Worm (Caenorhabditis elegans) whole organism, L2 larva: ENCODE data around the gene unc-36.
A peak's percentile ranks its signal among the peaks of the same experiment; 100 is the strongest.

ENCODE experiments used
- F13H6.1 ChIP-seq: sonication (generic microtip); optimal IDR thresholded peaks from 2 replicates; lab custom pipeline; 2016; ENCODE audit warnings: missing genetic modification characterization, missing compliant biosample characterization
- ZK546.5 ChIP-seq: sonication (generic microtip); optimal IDR thresholded peaks from 2 replicates; lab custom pipeline; 2017; ENCODE audit warnings: missing biosample characterization, missing genetic modification characterization
- aly-2 ChIP-seq: fragments of 150-350 bp; optimal IDR thresholded peaks from 2 replicates; lab custom pipeline; 2014; ENCODE audit warnings: missing biosample characterization, missing genetic modification characterization
- ama-1 ChIP-seq: fragments of 150-350 bp; optimal IDR thresholded peaks from 2 replicates; lab custom pipeline; 2018; ENCODE audit warnings: inconsistent platforms
- ceh-16 ChIP-seq: fragments of 150-350 bp; optimal IDR thresholded peaks from 2 replicates; lab custom pipeline; 2014; ENCODE audit warnings: missing biosample characterization, missing genetic modification characterization
- ceh-82 ChIP-seq: fragments of 150-350 bp; optimal IDR thresholded peaks from 2 replicates; lab custom pipeline; 2014; ENCODE audit warnings: missing biosample characterization, missing genetic modification characterization
- crh-2 ChIP-seq: sonication (generic microtip); optimal IDR thresholded peaks from 2 replicates; lab custom pipeline; 2017; ENCODE audit warnings: missing biosample characterization, missing genetic modification characterization
- dmd-4 ChIP-seq: sonication (generic microtip); optimal IDR thresholded peaks from 2 replicates; lab custom pipeline; 2017; ENCODE audit warnings: missing biosample characterization, missing genetic modification characterization
- egl-27 ChIP-seq: sonication (generic microtip); optimal IDR thresholded peaks from 3 replicates; lab custom pipeline; 2017; ENCODE audit warnings: missing biosample characterization, missing genetic modification reagents, missing genetic modification characterization
- elt-3 ChIP-seq: sonication (generic microtip); optimal IDR thresholded peaks from 2 replicates; lab custom pipeline; 2017; ENCODE audit warnings: missing biosample characterization, missing genetic modification characterization
- gmeb-1 ChIP-seq: fragments of 150-350 bp; optimal IDR thresholded peaks from 2 replicates; lab custom pipeline; 2014; ENCODE audit warnings: missing biosample characterization, missing genetic modification characterization
- lin-11 ChIP-seq: fragments of 150-350 bp; sonication (generic microtip); optimal IDR thresholded peaks from 2 replicates; lab custom pipeline; 2014; ENCODE audit warnings: missing biosample characterization, missing genetic modification characterization, inconsistent platforms, mixed read lengths
- lin-13 ChIP-seq: fragments of 150-350 bp; optimal IDR thresholded peaks from 2 replicates; lab custom pipeline; 2014; ENCODE audit warnings: missing biosample characterization, missing genetic modification reagents, missing genetic modification characterization
- lin-39 ChIP-seq: fragments of 150-350 bp; optimal IDR thresholded peaks from 2 replicates; lab custom pipeline; 2014; ENCODE audit warnings: missing biosample characterization, missing genetic modification reagents, missing genetic modification characterization
- lsy-2 ChIP-seq, 2 experiments: fragments of 150-350 bp in 1 of 2; sonication (generic microtip) in 1 of 2; optimal IDR thresholded peaks; 2 replicates each; lab custom pipeline; 2014 to 2017; ENCODE audit warnings: missing biosample characterization in 2 of 2, missing genetic modification characterization in 2 of 2
- mab-5 ChIP-seq: fragments of 150-350 bp; optimal IDR thresholded peaks from 2 replicates; lab custom pipeline; 2014; ENCODE audit warnings: missing biosample characterization, missing genetic modification characterization
- mbf-1 ChIP-seq: sonication (generic microtip); optimal IDR thresholded peaks from 2 replicates; lab custom pipeline; 2017; ENCODE audit warnings: missing biosample characterization, missing genetic modification characterization
- mdl-1 ChIP-seq, 2 experiments: fragments of 150-350 bp in 1 of 2; sonication (generic microtip) in 1 of 2; optimal IDR thresholded peaks; 2 replicates each; lab custom pipeline; 2017; ENCODE audit warnings: missing biosample characterization in 2 of 2, missing genetic modification characterization in 2 of 2
- nhr-11 ChIP-seq: fragments of 150-350 bp; optimal IDR thresholded peaks from 2 replicates; lab custom pipeline; 2014; ENCODE audit warnings: missing biosample characterization, missing genetic modification characterization
- nhr-21 ChIP-seq: fragments of 150-350 bp; optimal IDR thresholded peaks from 2 replicates; lab custom pipeline; 2014; ENCODE audit warnings: missing biosample characterization, missing genetic modification characterization
- nhr-23 ChIP-seq: fragments of 150-350 bp; optimal IDR thresholded peaks from 2 replicates; lab custom pipeline; 2014; ENCODE audit warnings: missing biosample characterization, missing genetic modification reagents, missing genetic modification characterization
- nhr-237 ChIP-seq: fragments of 150-350 bp; optimal IDR thresholded peaks from 2 replicates; lab custom pipeline; 2014; ENCODE audit warnings: missing biosample characterization, missing genetic modification characterization
- nhr-25 ChIP-seq: fragments of 150-350 bp; sonication (generic microtip); optimal IDR thresholded peaks from 3 replicates; lab custom pipeline; 2014; ENCODE audit warnings: missing biosample characterization, missing genetic modification characterization
- nhr-6 ChIP-seq: fragments of 150-350 bp; optimal IDR thresholded peaks from 2 replicates; lab custom pipeline; 2014; ENCODE audit warnings: missing biosample characterization, missing genetic modification characterization
- nhr-77 ChIP-seq: fragments of 150-350 bp; optimal IDR thresholded peaks from 2 replicates; lab custom pipeline; 2014; ENCODE audit warnings: missing biosample characterization, missing genetic modification characterization
- sem-4 ChIP-seq: fragments of 150-350 bp; optimal IDR thresholded peaks from 2 replicates; lab custom pipeline; 2014; ENCODE audit warnings: missing biosample characterization, missing genetic modification reagents, missing genetic modification characterization
- skn-1 ChIP-seq: sonication (generic microtip); optimal IDR thresholded peaks from 2 replicates; lab custom pipeline; 2017; ENCODE audit warnings: missing biosample characterization, missing genetic modification characterization
- sma-3 ChIP-seq: sonication (generic microtip); optimal IDR thresholded peaks from 2 replicates; lab custom pipeline; 2016; ENCODE audit warnings: missing genetic modification reagents, missing genetic modification characterization, missing compliant biosample characterization
- snpc-4 ChIP-seq: fragments of 150-350 bp; optimal IDR thresholded peaks from 2 replicates; lab custom pipeline; 2014; ENCODE audit warnings: missing biosample characterization, missing genetic modification characterization
- unc-39 ChIP-seq: fragments of 150-350 bp; optimal IDR thresholded peaks from 2 replicates; lab custom pipeline; 2014; ENCODE audit warnings: missing biosample characterization, missing genetic modification characterization
- unc-55 ChIP-seq: fragments of 150-350 bp; sonication (generic microtip); optimal IDR thresholded peaks from 3 replicates; lab custom pipeline; 2014; ENCODE audit warnings: missing biosample characterization, missing genetic modification reagents, missing genetic modification characterization
- unc-62 ChIP-seq: fragments of 150-350 bp; optimal IDR thresholded peaks from 2 replicates; lab custom pipeline; 2014; ENCODE audit warnings: missing biosample characterization, missing genetic modification reagents, missing genetic modification characterization
- ztf-1 ChIP-seq: fragments of 200-800 bp; sonication (Bioruptor generic); conservative IDR thresholded peaks from 2 replicates; pipeline ENCODE4 v1.3.6; 2022; ENCODE audit warnings: missing genetic modification characterization, missing compliant biosample characterization
- ztf-4 ChIP-seq: fragments of 150-350 bp; optimal IDR thresholded peaks from 2 replicates; lab custom pipeline; 2014; ENCODE audit warnings: missing biosample characterization, missing genetic modification characterization

Gene unc-36

ce11 chrIII:8227511-8227910 lies 26.5 kb upstream of the unc-36 start, which contains the start of gene fbxl-1 (continued):
- no peak for TF ChIP-seq dmd-4 (tag; lab: Kevin White, UChicago)
- no peak for TF ChIP-seq elt-3
- TF ChIP-seq snpc-4 (tag; lab: Kevin White, UChicago), result peak; percentile 64
- TF ChIP-seq mab-5 (tag; lab: Kevin White, UChicago), result peak; percentile 57
- no peak for TF ChIP-seq nhr-237 (tag; lab: Kevin White, UChicago)
- TF ChIP-seq egl-27 (tag; lab: Kevin White, UChicago), result peak; percentile 30
- peak; percentile 18 for TF ChIP-seq nhr-6 (tag; lab: Kevin White, UChicago)

ce11 chrIII:8226178-8226577 lies 25.2 kb upstream of the unc-36 start, which contains the start of gene rfs-1:
Gene rfs-1 (plus strand): TSS chrIII:8226478.
- TF ChIP-seq ZK546.5 (tag; lab: Kevin White, UChicago) (no peak), crh-2 (tag; lab: Kevin White, UChicago) (no peak), nhr-23 (no peak), skn-1 (no peak), ztf-1 (no peak), sma-3 (no peak), unc-39 (tag; lab: Kevin White, UChicago) (no peak), F13H6.1 (tag; lab: Kevin White, UChicago) (no peak), snpc-4 (tag; lab: Kevin White, UChicago) (no peak), ceh-82 (tag; lab: Kevin White, UChicago) (no peak), mbf-1 (tag; lab: Kevin White, UChicago) (no peak), aly-2 (tag; lab: Kevin White, UChicago) (no peak), nhr-77 (tag; lab: Kevin White, UChicago) (no peak), sem-4 (tag; lab: Kevin White, UChicago) (no peak), ceh-16 (tag; lab: Kevin White, UChicago) (no peak), nhr-21 (tag; lab: Kevin White, UChicago) (no peak), lsy-2 (tag; optimal IDR thresholded peaks at IDR 0.05; lab: Kevin White, UChicago) (no peak)

- no peak for TF ChIP-seq mab-5 (tag; lab: Kevin White, UChicago)
- no peak for TF ChIP-seq gmeb-1 (tag; lab: Kevin White, UChicago)
- no peak for TF ChIP-seq lin-39
- no peak for TF ChIP-seq ztf-4 (tag; lab: Kevin White, UChicago)
- no peak for TF ChIP-seq unc-62
- TF ChIP-seq sma-3, result no peak
- TF ChIP-seq nhr-23, result no peak
- TF ChIP-seq ama-1 (lab: Kevin White, UChicago), result no peak
- no peak for TF ChIP-seq lin-13 (GFP tag; lab: Kevin White, UChicago)
- TF ChIP-seq nhr-25 (tag; lab: Kevin White, UChicago), result no peak
- TF ChIP-seq lsy-2 (tag; optimal IDR thresholded peaks at IDR 0.05; lab: Kevin White, UChicago), result peak in 1 of 2 experiments; percentile 32
- no peak for TF ChIP-seq nhr-237 (tag; lab: Kevin White, UChicago)
- TF ChIP-seq nhr-21 (tag; lab: Kevin White, UChicago), result no peak
- TF ChIP-seq unc-55, result peak; percentile 32
- no peak for TF ChIP-seq snpc-4 (tag; lab: Kevin White, UChicago)
These were observed 23.8 kb upstream of the unc-36 start, which contains the start of gene mob-4 for ce11 chrIII:8224769-8225168. Gene mob-4 (plus strand): TSS chrIII:8225097.

ce11 chrIII:8220081-8220480 lies 19.1 kb upstream of the unc-36 start:
- TF ChIP-seq elt-3 (no peak), nhr-11 (no peak), nhr-77 (tag; lab: Kevin White, UChicago) (no peak)

ce11 chrIII:8217919-8218318 lies 16.9 kb upstream of the unc-36 start, which contains the start of gene C30A5.16:
Gene C30A5.16 (plus strand): TSS chrIII:8218219.
- TF ChIP-seq lsy-2 (tag; optimal IDR thresholded peaks at IDR 0.05; lab: Kevin White, UChicago) (no peak), ceh-16 (tag; lab: Kevin White, UChicago) (no peak), lin-11 (tag; lab: Kevin White, UChicago) (no peak), nhr-23 (no peak), mdl-1 (tag; optimal IDR thresholded peaks at IDR 0.05; lab: Kevin White, UChicago) (no peak), unc-39 (tag; lab: Kevin White, UChicago) (no peak), ZK546.5 (tag; lab: Kevin White, UChicago) (no peak)
